Worm (Caenorhabditis elegans) whole organism, L4 larva: ENCODE measurements around the gene sra-27.

Source experiments
- F10B5.3 ChIP-seq: sonication (generic microtip); optimal IDR thresholded peaks from 2 replicates; lab custom pipeline; 2016; ENCODE audit warnings: mild to moderate bottlenecking, missing genetic modification characterization, missing compliant biosample characterization
- F37D6.2 ChIP-seq: sonication (generic microtip); optimal IDR thresholded peaks from 2 replicates; lab custom pipeline; 2016; ENCODE audit warnings: mild to moderate bottlenecking, missing genetic modification characterization, missing compliant biosample characterization
- F49E8.2 ChIP-seq: sonication (generic microtip); optimal IDR thresholded peaks from 2 replicates; lab custom pipeline; 2016; ENCODE audit warnings: missing compliant biosample characterization, mild to moderate bottlenecking, missing genetic modification characterization, borderline replicate concordance
- R02D3.7 ChIP-seq: fragments of 150-350 bp; sonication (generic microtip); optimal IDR thresholded peaks from 3 replicates; lab custom pipeline; 2014; ENCODE audit warnings: missing biosample characterization, missing genetic modification characterization
- Y75B8A.6 ChIP-seq: fragments of 200-800 bp; sonication (Bioruptor generic); IDR thresholded peaks from 2 replicates; pipeline ENCODE4 v1.3.6; 2022; ENCODE audit warnings: missing genetic modification reagents, missing genetic modification characterization, missing compliant biosample characterization
- ZK546.5 ChIP-seq, 2 experiments: sonication (generic microtip); optimal IDR thresholded peaks; 2 replicates each; lab custom pipeline; 2017; ENCODE audit warnings: missing biosample characterization in 2 of 2, missing genetic modification characterization in 2 of 2
- aly-2 ChIP-seq: sonication (generic microtip); optimal IDR thresholded peaks from 2 replicates; lab custom pipeline; 2018; ENCODE audit warnings: missing biosample characterization, missing genetic modification characterization
- arid-1 ChIP-seq: fragments of 200-800 bp; sonication (Bioruptor generic); conservative IDR thresholded peaks from 2 replicates; pipeline ENCODE4 v1.3.6; 2022; ENCODE audit warnings: missing genetic modification reagents, missing genetic modification characterization, missing compliant biosample characterization
- ceh-44 ChIP-seq: fragments of 200-800 bp; sonication (Bioruptor generic); IDR thresholded peaks from 2 replicates; pipeline ENCODE4 v1.3.6; 2022; ENCODE audit warnings: missing genetic modification reagents, missing genetic modification characterization, missing compliant biosample characterization
- ceh-82 ChIP-seq: sonication (generic microtip); optimal IDR thresholded peaks from 2 replicates; lab custom pipeline; 2017; ENCODE audit warnings: missing biosample characterization, missing genetic modification characterization
- ctbp-1 ChIP-seq: fragments of 200-800 bp; sonication (Bioruptor generic); IDR thresholded peaks from 2 replicates; pipeline ENCODE4 v1.3.6; 2022; ENCODE audit warnings: missing genetic modification reagents, missing genetic modification characterization, missing compliant biosample characterization
- daf-12 ChIP-seq: fragments of 150-350 bp; optimal IDR thresholded peaks from 2 replicates; lab custom pipeline; 2014; ENCODE audit warnings: missing biosample characterization, missing genetic modification reagents, missing genetic modification characterization
- daf-19 ChIP-seq: fragments of 200-800 bp; sonication (Bioruptor generic); conservative IDR thresholded peaks from 2 replicates; pipeline ENCODE4 v1.3.6; 2022; ENCODE audit warnings: missing genetic modification characterization, missing compliant biosample characterization
- daf-8 ChIP-seq: fragments of 200-800 bp; sonication (Bioruptor generic); IDR thresholded peaks from 2 replicates; pipeline ENCODE4 v1.3.6; 2022; ENCODE audit warnings: missing genetic modification characterization, missing compliant biosample characterization
- dmd-6 ChIP-seq: fragments of 200-800 bp; sonication (Bioruptor generic); IDR thresholded peaks from 2 replicates; pipeline ENCODE4 v1.3.6; 2022; ENCODE audit warnings: missing genetic modification reagents, missing genetic modification characterization, missing compliant biosample characterization
- duxl-1 ChIP-seq: sonication (generic microtip); optimal IDR thresholded peaks from 2 replicates; lab custom pipeline; 2016; ENCODE audit warnings: mild to moderate bottlenecking, missing genetic modification characterization, moderate library complexity, missing compliant biosample characterization; ENCODE audit not compliant: poor library complexity
- dve-1 ChIP-seq: sonication (generic microtip); optimal IDR thresholded peaks from 2 replicates; lab custom pipeline; 2017; ENCODE audit warnings: antibody characterized with exemption, mild to moderate bottlenecking, missing genetic modification characterization, missing compliant biosample characterization; ENCODE audit not compliant: insufficient read depth
- egl-27 ChIP-seq: sonication (generic microtip); optimal IDR thresholded peaks from 3 replicates; lab custom pipeline; 2017; ENCODE audit warnings: missing biosample characterization, missing genetic modification reagents, missing genetic modification characterization
- egl-43 ChIP-seq: fragments of 200-800 bp; sonication (Bioruptor generic); IDR thresholded peaks from 2 replicates; pipeline ENCODE4 v1.3.6; 2022; ENCODE audit warnings: missing genetic modification reagents, missing genetic modification characterization, missing compliant biosample characterization
- gei-8 ChIP-seq: fragments of 200-800 bp; sonication (Bioruptor generic); optimal IDR thresholded peaks from 2 replicates; lab custom pipeline; 2018; ENCODE audit warnings: mild to moderate bottlenecking, missing genetic modification characterization, missing compliant biosample characterization
- hlh-30 ChIP-seq: sonication (generic microtip); optimal IDR thresholded peaks from 2 replicates; lab custom pipeline; 2017; ENCODE audit warnings: antibody characterized with exemption, mild to moderate bottlenecking, missing genetic modification characterization, missing compliant biosample characterization; ENCODE audit not compliant: insufficient read depth
- lim-7 ChIP-seq: fragments of 200-800 bp; sonication (Bioruptor generic); IDR thresholded peaks from 2 replicates; pipeline ENCODE4 v1.3.6; 2022; ENCODE audit warnings: missing genetic modification characterization, missing compliant biosample characterization
- lin-1 ChIP-seq: fragments of 200-800 bp; sonication (Bioruptor generic); IDR thresholded peaks from 2 replicates; pipeline ENCODE4 v1.3.6; 2022; ENCODE audit warnings: missing genetic modification reagents, missing genetic modification characterization, missing compliant biosample characterization
- lin-15B ChIP-seq: fragments of 150-350 bp; sonication (generic microtip); optimal IDR thresholded peaks from 3 replicates; lab custom pipeline; 2014; ENCODE audit warnings: missing biosample characterization, missing genetic modification characterization
- lin-38 ChIP-seq: fragments of 200-800 bp; sonication (Bioruptor generic); IDR thresholded peaks from 2 replicates; pipeline ENCODE4 v1.3.6; 2022; ENCODE audit warnings: missing genetic modification reagents, missing genetic modification characterization, missing compliant biosample characterization
- madf-5 ChIP-seq, 2 experiments: fragments of 200-800 bp; sonication (Bioruptor generic); IDR thresholded peaks; 2 replicates each; pipeline ENCODE4 v1.3.6; 2022; ENCODE audit warnings: missing compliant biosample characterization in 2 of 2, missing genetic modification characterization in 2 of 2
- mdt-29 ChIP-seq: fragments of 200-800 bp; sonication (Bioruptor generic); IDR thresholded peaks from 2 replicates; pipeline ENCODE4 v1.3.6; 2022; ENCODE audit warnings: missing genetic modification reagents, missing genetic modification characterization, missing compliant biosample characterization
- mep-1 ChIP-seq: fragments of 150-350 bp; sonication (generic microtip); optimal IDR thresholded peaks from 3 replicates; lab custom pipeline; 2014; ENCODE audit warnings: missing biosample characterization, missing genetic modification characterization
- mxl-2 ChIP-seq: fragments of 200-800 bp; sonication (Bioruptor generic); conservative IDR thresholded peaks from 2 replicates; pipeline ENCODE4 v1.3.6; 2022; ENCODE audit warnings: missing genetic modification reagents, missing genetic modification characterization, missing compliant biosample characterization
- nhr-10 ChIP-seq: fragments of 150-350 bp; optimal IDR thresholded peaks from 2 replicates; lab custom pipeline; 2014; ENCODE audit warnings: missing biosample characterization, missing genetic modification characterization
- nhr-102 ChIP-seq: sonication (generic microtip); optimal IDR thresholded peaks from 2 replicates; lab custom pipeline; 2016; ENCODE audit warnings: mild to moderate bottlenecking, missing genetic modification characterization, moderate library complexity, missing compliant biosample characterization
- nhr-11 ChIP-seq: fragments of 150-350 bp; optimal IDR thresholded peaks from 2 replicates; lab custom pipeline; 2014; ENCODE audit warnings: missing biosample characterization, missing genetic modification characterization
- nhr-111 ChIP-seq: fragments of 200-800 bp; sonication (Bioruptor generic); optimal IDR thresholded peaks from 2 replicates; lab custom pipeline; 2018; ENCODE audit warnings: mild to moderate bottlenecking, missing genetic modification characterization, missing compliant biosample characterization
- nhr-237 ChIP-seq: sonication (generic microtip); optimal IDR thresholded peaks from 2 replicates; lab custom pipeline; 2017; ENCODE audit warnings: missing biosample characterization, missing genetic modification characterization
- nhr-48 ChIP-seq: sonication (generic microtip); optimal IDR thresholded peaks from 2 replicates; lab custom pipeline; 2016; ENCODE audit warnings: mild to moderate bottlenecking, missing genetic modification characterization, missing compliant biosample characterization
- nhr-76 ChIP-seq: fragments of 150-350 bp; optimal IDR thresholded peaks from 2 replicates; lab custom pipeline; 2014; ENCODE audit warnings: missing biosample characterization, missing genetic modification characterization
- nhr-77 ChIP-seq: fragments of 150-350 bp; optimal IDR thresholded peaks from 2 replicates; lab custom pipeline; 2014; ENCODE audit warnings: missing biosample characterization, missing genetic modification characterization
- pha-4 ChIP-seq, 2 experiments: fragments of 150-350 bp in 1 of 2; fragments of 200-800 bp in 1 of 2; sonication (Bioruptor generic) in 1 of 2; IDR thresholded peaks in 1 of 2; optimal IDR thresholded peaks in 1 of 2; 2 replicates each; pipeline versions ENCODE4 v1.3.6 to Lab custom; 2014 to 2022; ENCODE audit warnings: missing genetic modification characterization in 2 of 2, missing genetic modification reagents in 2 of 2, missing biosample characterization in 1 of 2, missing compliant biosample characterization in 1 of 2
- pqm-1 ChIP-seq: sonication (generic microtip); optimal IDR thresholded peaks from 2 replicates; lab custom pipeline; 2017; ENCODE audit warnings: missing biosample characterization, missing genetic modification characterization
- rbr-2 ChIP-seq: sonication (generic microtip); optimal IDR thresholded peaks from 2 replicates; lab custom pipeline; 2016; ENCODE audit warnings: missing genotype, missing genetic modification characterization, missing compliant biosample characterization
- sdz-12 ChIP-seq: fragments of 200-800 bp; sonication (Bioruptor generic); optimal IDR thresholded peaks from 2 replicates; lab custom pipeline; 2018; ENCODE audit warnings: mild to moderate bottlenecking, missing genetic modification characterization, missing compliant biosample characterization
- set-16 ChIP-seq: fragments of 200-800 bp; sonication (Bioruptor generic); IDR thresholded peaks from 2 replicates; pipeline ENCODE4 v1.3.6; 2022; ENCODE audit warnings: missing genetic modification reagents, missing genetic modification characterization, missing compliant biosample characterization
- snpc-1.2 ChIP-seq: fragments of 200-800 bp; sonication (Bioruptor generic); IDR thresholded peaks from 2 replicates; pipeline ENCODE4 v1.3.6; 2022; ENCODE audit warnings: missing genetic modification reagents, missing genetic modification characterization, missing compliant biosample characterization
- tra-1 ChIP-seq: fragments of 200-800 bp; sonication (Bioruptor generic); IDR thresholded peaks from 2 replicates; pipeline ENCODE4 v1.3.6; 2022; ENCODE audit warnings: missing genetic modification reagents, missing genetic modification characterization, missing compliant biosample characterization
- unc-39 ChIP-seq: sonication (generic microtip); optimal IDR thresholded peaks from 2 replicates; lab custom pipeline; 2017; ENCODE audit warnings: missing biosample characterization, missing genetic modification characterization
- zfp-2 ChIP-seq: sonication (generic microtip); optimal IDR thresholded peaks from 2 replicates; lab custom pipeline; 2016; ENCODE audit warnings: mild to moderate bottlenecking, missing genetic modification characterization, missing compliant biosample characterization
- zip-11 ChIP-seq: fragments of 200-800 bp; sonication (Bioruptor generic); IDR thresholded peaks from 2 replicates; pipeline ENCODE4 v1.3.6; 2022; ENCODE audit warnings: missing genetic modification characterization, missing compliant biosample characterization
- zip-2 ChIP-seq: fragments of 150-350 bp; optimal IDR thresholded peaks from 2 replicates; lab custom pipeline; 2014; ENCODE audit warnings: missing biosample characterization, missing genetic modification characterization
- ztf-11 ChIP-seq: fragments of 150-350 bp; optimal IDR thresholded peaks from 2 replicates; lab custom pipeline; 2014; ENCODE audit warnings: missing biosample characterization, missing genetic modification characterization

sra-27 gene

DNA sequence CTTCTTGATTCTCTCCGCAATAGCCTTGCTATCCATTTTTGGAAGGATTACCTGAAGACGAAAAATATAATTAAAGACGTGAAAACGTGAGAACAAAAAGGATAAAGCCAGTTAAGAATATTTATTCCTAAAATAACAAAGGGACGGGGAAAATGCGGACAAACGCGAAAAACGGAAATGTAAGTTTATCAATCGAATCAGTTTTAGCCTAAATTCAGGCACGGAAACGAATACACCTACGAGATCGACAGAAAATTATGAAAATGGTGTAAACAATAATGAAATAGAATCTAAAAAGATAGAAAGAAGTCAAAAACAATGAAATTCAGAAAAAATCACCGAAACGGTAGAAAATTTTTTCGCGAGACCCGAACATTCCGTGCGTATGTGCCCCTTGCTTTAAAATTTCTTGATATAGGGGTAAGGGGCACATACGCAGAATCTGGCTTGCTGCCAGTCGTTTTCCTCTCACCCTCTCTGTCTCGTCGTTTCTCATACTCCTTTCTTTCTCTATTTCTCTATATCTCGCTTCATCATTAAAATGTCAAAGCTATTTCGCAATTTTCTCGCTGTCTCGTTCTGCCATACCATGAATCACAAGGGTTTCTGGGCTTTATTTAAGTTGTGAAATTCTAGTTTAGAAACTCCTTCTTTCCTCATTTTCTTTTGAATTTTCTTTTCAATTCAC lies 19.9 kb downstream of the sra-27 start, which contains the start of gene icd-1 (continued):
- TF ChIP-seq snpc-1.2 (GFP tag; lab: Robert Waterston, UW) (peak; percentile 64), pha-4 (GFP tag; IDR thresholded peaks at IDR 0.05; lab: Robert Waterston, UW) (peak; percentile 94), pha-4 (tag; optimal IDR thresholded peaks at IDR 0.05; lab: Kevin White, UChicago) (peak; percentile 79), aly-2 (tag; lab: Kevin White, UChicago) (peak; percentile 6), madf-5 (GFP tag; IDR thresholded peaks at IDR 0.05; lab: Robert Waterston, UW) (no peak), mdt-29 (peak; percentile 88), ZK546.5 (tag; optimal IDR thresholded peaks at IDR 0.05; lab: Kevin White, UChicago) (peak in 1 of 2 experiments; percentile 51), nhr-76 (tag; lab: Kevin White, UChicago) (peak; percentile 55), zip-2 (tag; lab: Kevin White, UChicago) (peak; percentile 75), mep-1 (peak; percentile 97), ceh-44 (GFP tag; lab: Robert Waterston, UW) (0 out of 2 replicates have a peak, but pooled peaks have one; percentile 30), hlh-30 (tag; lab: Kevin White, UChicago) (peak; percentile 95), gei-8 (GFP tag; lab: Kevin White, UChicago) (peak; percentile 59), nhr-77 (peak; percentile 96), daf-19 (GFP tag; lab: Robert Waterston, UW) (peak; percentile 88), nhr-10 (tag; lab: Kevin White, UChicago) (peak; percentile 72), lin-38 (peak; percentile 91), zip-11 (GFP tag; lab: Robert Waterston, UW) (no peak), Y75B8A.6 (GFP tag; lab: Robert Waterston, UW) (0 out of 2 replicates have a peak, but pooled peaks have one; percentile 11), nhr-102 (tag; lab: Kevin White, UChicago) (peak; percentile 93), tra-1 (GFP tag; lab: Robert Waterston, UW) (peak; percentile 81), sdz-12 (no peak), daf-12 (tag; lab: Kevin White, UChicago) (no peak), zfp-2 (peak; percentile 74), pqm-1 (tag; lab: Kevin White, UChicago) (peak; percentile 10), R02D3.7 (tag; lab: Kevin White, UChicago) (peak; percentile 10), ctbp-1 (GFP tag; lab: Robert Waterston, UW) (peak; percentile 89), nhr-11 (peak; percentile 95), egl-43 (GFP tag; lab: Robert Waterston, UW) (peak; percentile 78), lim-7 (GFP tag; lab: Robert Waterston, UW) (no peak), arid-1 (GFP tag; lab: Robert Waterston, UW) (peak; percentile 86), egl-27 (tag; lab: Kevin White, UChicago) (no peak), F37D6.2 (tag; lab: Kevin White, UChicago) (peak; percentile 86), nhr-48 (tag; lab: Kevin White, UChicago) (peak; percentile 92), daf-8 (no peak), duxl-1 (peak; percentile 89), set-16 (GFP tag; lab: Robert Waterston, UW) (peak; percentile 38; the same call in 1 of the 2 replicates), unc-39 (tag; lab: Kevin White, UChicago) (no peak), dve-1 (tag; lab: Kevin White, UChicago) (peak; percentile 98), lin-1 (GFP tag; lab: Robert Waterston, UW) (peak; percentile 92), ceh-82 (no peak), lin-15B (tag; lab: Kevin White, UChicago) (peak; percentile 58), F10B5.3 (peak; percentile 69), F49E8.2 (peak; percentile 84), rbr-2 (peak; percentile 95), mxl-2 (GFP tag; lab: Robert Waterston, UW) (no peak), ztf-11 (tag; lab: Kevin White, UChicago) (no peak), nhr-237 (peak; percentile 18), nhr-111 (GFP tag; lab: Kevin White, UChicago) (no peak), dmd-6 (GFP tag; lab: Robert Waterston, UW) (peak; percentile 91)
